Fruit fly (Drosophila melanogaster) whole organism, embryonic: ENCODE results near the gene CG15296.
A peak's percentile ranks its signal among the peaks of the same experiment; 100 is the strongest.

Experiments used
- Antp ChIP-seq: fragments of 200-800 bp; sonication (Bioruptor generic); optimal IDR thresholded peaks from 3 replicates; lab custom pipeline; 2016; ENCODE audit warnings: missing biosample characterization, missing genetic modification characterization
- Atf-2 ChIP-seq: fragments of 200-800 bp; sonication (Bioruptor generic); optimal IDR thresholded peaks from 2 replicates; lab custom pipeline; 2016; ENCODE audit warnings: missing biosample characterization, missing genetic modification characterization
- Bdp1 ChIP-seq: fragments of 200-800 bp; sonication (Bioruptor generic); optimal IDR thresholded peaks from 3 replicates; lab custom pipeline; 2016; ENCODE audit warnings: missing biosample characterization, missing genetic modification characterization
- Blimp-1 ChIP-seq: fragments of 200-800 bp; sonication (Bioruptor generic); optimal IDR thresholded peaks from 3 replicates; lab custom pipeline; 2018; ENCODE audit warnings: missing biosample characterization, missing genetic modification characterization, mild to moderate bottlenecking, moderate library complexity, missing genetic modification reagents
- CG10366 ChIP-seq: fragments of 200-800 bp; sonication (Bioruptor generic); IDR thresholded peaks from 2 replicates; pipeline ENCODE4 v1.3.6; 2022; ENCODE audit warnings: missing biosample characterization, missing genetic modification characterization
- CG10654 ChIP-seq: fragments of 200-800 bp; sonication (Bioruptor generic); optimal IDR thresholded peaks from 2 replicates; lab custom pipeline; 2016; ENCODE audit warnings: missing biosample characterization, missing genetic modification characterization
- CG11695 ChIP-seq: fragments of 200-800 bp; sonication (Bioruptor generic); IDR thresholded peaks from 3 replicates; pipeline ENCODE4 v1.3.6; 2022; ENCODE audit warnings: missing biosample characterization, missing genetic modification characterization
- CG13287 ChIP-seq: fragments of 200-800 bp; sonication (Bioruptor generic); IDR thresholded peaks from 2 replicates; pipeline ENCODE4 v1.3.6; 2022; ENCODE audit warnings: missing biosample characterization, missing genetic modification characterization; ENCODE audit not compliant: partially characterized antibody
- CG14050 ChIP-seq: fragments of 200-800 bp; sonication (Bioruptor generic); IDR thresholded peaks from 3 replicates; pipeline ENCODE4 v1.3.6; 2022; ENCODE audit warnings: missing biosample characterization, missing genetic modification characterization
- CG16863 ChIP-seq: fragments of 200-800 bp; sonication (Bioruptor generic); optimal IDR thresholded peaks from 3 replicates; lab custom pipeline; 2016; ENCODE audit warnings: missing biosample characterization, missing genetic modification characterization
- CG18262 ChIP-seq: fragments of 200-800 bp; optimal IDR thresholded peaks from 3 replicates; lab custom pipeline; 2019; ENCODE audit warnings: missing biosample characterization, mild to moderate bottlenecking, missing genetic modification characterization, moderate library complexity
- CG18476 ChIP-seq: fragments of 200-800 bp; sonication (Bioruptor generic); optimal IDR thresholded peaks from 2 replicates; lab custom pipeline; 2016; ENCODE audit warnings: missing biosample characterization, mild to moderate bottlenecking, missing genetic modification characterization
- CG2202 ChIP-seq: fragments of 200-800 bp; sonication (Bioruptor generic); optimal IDR thresholded peaks from 2 replicates; lab custom pipeline; 2018; ENCODE audit warnings: missing biosample characterization, mild to moderate bottlenecking, missing genetic modification characterization
- CG33557 ChIP-seq: fragments of 200-800 bp; sonication (Bioruptor generic); optimal IDR thresholded peaks from 2 replicates; lab custom pipeline; 2019; ENCODE audit warnings: missing biosample characterization, mild to moderate bottlenecking, missing genetic modification characterization, moderate library complexity
- CG4617 ChIP-seq: fragments of 200-800 bp; sonication (Bioruptor generic); optimal IDR thresholded peaks from 3 replicates; lab custom pipeline; 2016; ENCODE audit warnings: missing biosample characterization, missing genetic modification characterization, borderline replicate concordance
- CG4707 ChIP-seq: fragments of 200-800 bp; sonication (Bioruptor generic); optimal IDR thresholded peaks from 2 replicates; lab custom pipeline; 2018; ENCODE audit warnings: missing biosample characterization, mild to moderate bottlenecking, missing genetic modification characterization, moderate library complexity
- CG5953 ChIP-seq: fragments of 200-800 bp; sonication (Bioruptor generic); IDR thresholded peaks from 2 replicates; pipeline ENCODE4 v1.3.6; 2022; ENCODE audit warnings: missing biosample characterization, missing genetic modification characterization
- CG7271 ChIP-seq: fragments of 200-800 bp; sonication (Bioruptor generic); optimal IDR thresholded peaks from 2 replicates; lab custom pipeline; 2018; ENCODE audit warnings: missing biosample characterization, mild to moderate bottlenecking, missing genetic modification characterization, moderate library complexity
- CG8290 ChIP-seq, 3 experiments: fragments of 200-800 bp; sonication (Bioruptor generic); optimal IDR thresholded peaks; 2 replicates each; lab custom pipeline; 2016 to 2019; ENCODE audit warnings: missing biosample characterization in 3 of 3, missing genetic modification characterization in 3 of 3, mild to moderate bottlenecking in 2 of 3, moderate library complexity in 1 of 3
- CG9817 ChIP-seq: fragments of 200-800 bp; sonication (Bioruptor generic); optimal IDR thresholded peaks from 2 replicates; lab custom pipeline; 2018; ENCODE audit warnings: missing biosample characterization, mild to moderate bottlenecking, missing genetic modification characterization, moderate library complexity
- CG9932 ChIP-seq: fragments of 200-800 bp; sonication (Bioruptor generic); IDR thresholded peaks from 2 replicates; pipeline ENCODE4 v1.3.6; 2022; ENCODE audit warnings: missing biosample characterization, missing genetic modification characterization
- D ChIP-seq, 2 experiments: fragments of 200-800 bp in 1 of 2; fragments of >200 bp in 1 of 2; sonication (Bioruptor generic) in 1 of 2; optimal IDR thresholded peaks; 2 replicates in 1 of 2; 3 replicates in 1 of 2; lab custom pipeline; 2017; ENCODE audit warnings: mild to moderate bottlenecking in 1 of 2, missing biosample characterization in 1 of 2, missing genetic modification characterization in 1 of 2, missing genetic modification reagents in 1 of 2
- Deaf1 ChIP-seq: fragments of 200-800 bp; optimal IDR thresholded peaks from 3 replicates; lab custom pipeline; 2019; ENCODE audit warnings: missing biosample characterization, mild to moderate bottlenecking, missing genetic modification characterization, moderate library complexity
- Dfd ChIP-seq, 2 experiments: fragments of >200 bp; optimal IDR thresholded peaks; 2 replicates each; lab custom pipeline; 2017; ENCODE audit warnings: missing biosample characterization in 2 of 2, missing genetic modification characterization in 2 of 2
- Elba2 ChIP-seq: fragments of 200-800 bp; sonication (Bioruptor generic); optimal IDR thresholded peaks from 3 replicates; lab custom pipeline; 2016; ENCODE audit warnings: missing biosample characterization, missing genetic modification characterization
- HLH4C ChIP-seq: fragments of 200-800 bp; sonication (Bioruptor generic); IDR thresholded peaks from 3 replicates; pipeline ENCODE4 v1.3.6; 2022; ENCODE audit warnings: missing biosample characterization, missing genetic modification characterization; ENCODE audit not compliant: partially characterized antibody
- Hr78 ChIP-seq, 2 experiments: fragments of 200-800 bp in 1 of 2; fragments of >200 bp in 1 of 2; sonication (Bioruptor generic) in 1 of 2; optimal IDR thresholded peaks; 2 replicates each; lab custom pipeline; 2017 to 2019; ENCODE audit warnings: missing biosample characterization in 2 of 2, missing genetic modification characterization in 2 of 2, mild to moderate bottlenecking in 1 of 2, moderate library complexity in 1 of 2
- Mrtf ChIP-seq: fragments of 200-800 bp; sonication (Bioruptor generic); IDR thresholded peaks from 3 replicates; pipeline ENCODE4 v1.3.6; 2022; ENCODE audit warnings: missing biosample characterization, missing genetic modification characterization
- NK7.1 ChIP-seq: fragments of 200-800 bp; sonication (Bioruptor generic); optimal IDR thresholded peaks from 3 replicates; lab custom pipeline; 2016; ENCODE audit warnings: missing biosample characterization, missing genetic modification characterization
- Opbp ChIP-seq: fragments of 200-800 bp; sonication (Bioruptor generic); IDR thresholded peaks from 3 replicates; pipeline ENCODE4 v1.3.6; 2022; ENCODE audit warnings: missing biosample characterization, missing genetic modification characterization; ENCODE audit not compliant: partially characterized antibody
- Rx ChIP-seq: fragments of 200-800 bp; sonication (Bioruptor generic); IDR thresholded peaks from 2 replicates; pipeline ENCODE4 v1.3.6; 2022; ENCODE audit warnings: missing biosample characterization, missing genetic modification characterization
- Sox102F ChIP-seq: fragments of 200-800 bp; sonication (Bioruptor generic); optimal IDR thresholded peaks from 2 replicates; lab custom pipeline; 2018; ENCODE audit warnings: missing biosample characterization, mild to moderate bottlenecking, missing genetic modification characterization, moderate library complexity
- Trl ChIP-seq, 3 experiments: fragments of >200 bp in 2 of 3; fragments of 200-800 bp in 1 of 3; sonication (Bioruptor generic) in 1 of 3; optimal IDR thresholded peaks; 2 replicates in 1 of 3; 3 replicates in 2 of 3; lab custom pipeline; 2016 to 2017; ENCODE audit warnings: missing biosample characterization in 1 of 3, missing genetic modification characterization in 1 of 3
- cas ChIP-seq: fragments of 200-800 bp; sonication (Bioruptor generic); IDR thresholded peaks from 2 replicates; pipeline ENCODE4 v1.3.6; 2022; ENCODE audit warnings: missing biosample characterization, missing genetic modification characterization
- da ChIP-seq: fragments of 200-800 bp; sonication (Bioruptor generic); optimal IDR thresholded peaks from 2 replicates; lab custom pipeline; 2016; ENCODE audit warnings: missing biosample characterization, missing genetic modification characterization
- dati ChIP-seq: fragments of 200-800 bp; sonication (Bioruptor generic); IDR thresholded peaks from 2 replicates; pipeline ENCODE4 v1.3.6; 2022; ENCODE audit warnings: missing biosample characterization, missing genetic modification characterization
- dysf ChIP-seq: fragments of 200-800 bp; sonication (Bioruptor generic); IDR thresholded peaks from 3 replicates; pipeline ENCODE4 v1.3.6; 2022; ENCODE audit warnings: missing biosample characterization, missing genetic modification characterization
- fd96Cb ChIP-seq: fragments of 200-800 bp; sonication (Bioruptor generic); optimal IDR thresholded peaks from 2 replicates; lab custom pipeline; 2018; ENCODE audit warnings: missing biosample characterization, mild to moderate bottlenecking, missing genetic modification characterization, moderate library complexity
- gce ChIP-seq: fragments of 200-800 bp; sonication (Bioruptor generic); IDR thresholded peaks from 3 replicates; pipeline ENCODE4 v1.3.6; 2022; ENCODE audit warnings: missing biosample characterization, missing genetic modification characterization
- hb ChIP-seq: fragments of 200-800 bp; sonication (Bioruptor generic); IDR thresholded peaks from 3 replicates; pipeline ENCODE4 v1.3.6; 2022; ENCODE audit warnings: missing biosample characterization, missing genetic modification characterization; ENCODE audit not compliant: partially characterized antibody
- hbn ChIP-seq: fragments of 200-800 bp; sonication (Bioruptor generic); IDR thresholded peaks from 2 replicates; pipeline ENCODE4 v1.3.6; 2022; ENCODE audit warnings: missing biosample characterization, missing genetic modification characterization; ENCODE audit not compliant: partially characterized antibody
- inv ChIP-seq: fragments of 200-800 bp; sonication (Bioruptor generic); IDR thresholded peaks from 2 replicates; pipeline ENCODE4 v1.3.6; 2022; ENCODE audit warnings: missing biosample characterization, missing genetic modification characterization; ENCODE audit not compliant: partially characterized antibody
- lola ChIP-seq, 3 experiments: fragments of >200 bp in 2 of 3; fragments of 200-800 bp in 1 of 3; sonication (Bioruptor generic) in 1 of 3; optimal IDR thresholded peaks; 2 replicates each; lab custom pipeline; 2017 to 2019; ENCODE audit warnings: missing biosample characterization in 3 of 3, missing genetic modification characterization in 3 of 3, mild to moderate bottlenecking in 1 of 3, moderate library complexity in 1 of 3
- pb ChIP-seq: fragments of 200-800 bp; sonication (Bioruptor generic); optimal IDR thresholded peaks from 3 replicates; lab custom pipeline; 2016; ENCODE audit warnings: missing biosample characterization, missing genetic modification characterization
- sd ChIP-seq: fragments of 200-800 bp; sonication (Bioruptor generic); optimal IDR thresholded peaks from 3 replicates; lab custom pipeline; 2018; ENCODE audit warnings: missing biosample characterization, mild to moderate bottlenecking, missing genetic modification characterization, moderate library complexity
- tin ChIP-seq: fragments of 200-800 bp; sonication (Bioruptor generic); optimal IDR thresholded peaks from 3 replicates; lab custom pipeline; 2016; ENCODE audit warnings: missing biosample characterization, missing genetic modification characterization
- wor ChIP-seq: fragments of 200-800 bp; sonication (Bioruptor generic); IDR thresholded peaks from 2 replicates; pipeline ENCODE4 v1.3.6; 2022; ENCODE audit warnings: missing biosample characterization, missing genetic modification characterization

CG15296 gene

DNA sequence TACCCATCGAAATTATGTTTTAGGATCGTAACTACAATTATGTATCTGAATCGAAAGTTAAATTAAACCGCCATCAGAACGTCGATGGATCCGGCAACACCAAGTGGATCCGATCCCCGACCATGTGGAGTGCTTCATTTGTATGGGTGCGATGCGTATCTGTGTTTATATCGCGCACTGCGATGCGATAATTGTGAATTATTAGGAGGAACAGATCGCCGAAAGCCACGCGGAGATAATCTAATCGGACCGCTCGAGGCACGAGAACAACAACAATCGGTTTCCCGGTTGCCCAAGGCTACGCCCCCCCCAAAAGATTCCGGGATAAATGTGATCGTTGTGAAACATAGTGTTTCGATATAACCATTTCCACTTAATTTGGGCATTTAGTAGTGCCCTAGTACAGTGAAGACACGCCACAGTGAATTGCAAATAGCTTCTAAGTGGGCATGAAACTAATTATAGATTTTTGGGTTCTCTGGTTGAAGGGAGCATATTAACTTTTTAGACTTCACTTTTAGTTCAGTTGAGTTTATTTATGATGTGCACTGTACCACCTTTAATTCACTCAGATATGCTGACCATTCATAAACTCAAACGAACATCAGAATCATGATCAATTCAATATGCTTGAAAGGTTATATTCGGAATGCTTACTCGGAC, 34.0 kb upstream of the CG15296 start (continued):
- peak; percentile 62; the same call in 1 of the 2 replicates for TF ChIP-seq dati (GFP tag; lab: Robert Waterston, UW)
- no peak for TF ChIP-seq Bdp1 (GFP tag; lab: Kevin White, UChicago)
- no peak for TF ChIP-seq CG16863 (GFP tag; lab: Kevin White, UChicago)
- no peak for TF ChIP-seq Mrtf
- TF ChIP-seq CG7271 (tag; lab: Kevin White, UChicago), result no peak
- TF ChIP-seq Antp (GFP tag; lab: Kevin White, UChicago), result peak; percentile 34
- peak; percentile 71 for TF ChIP-seq CG9932 (GFP tag; lab: Robert Waterston, UW)
- no peak for TF ChIP-seq Hr78 (GFP tag; optimal IDR thresholded peaks at IDR 0.05; lab: Kevin White, UChicago)
- TF ChIP-seq CG2202 (tag; lab: Kevin White, UChicago), result no peak
- no peak for TF ChIP-seq Opbp (GFP tag; lab: Robert Waterston, UW)
- peak; percentile 34; the same call in 1 of the 3 replicates for TF ChIP-seq gce (GFP tag; lab: Robert Waterston, UW)
- TF ChIP-seq hbn (GFP tag; lab: Robert Waterston, UW), result no peak
- no peak for TF ChIP-seq pb (GFP tag; lab: Kevin White, UChicago)
- TF ChIP-seq HLH4C (GFP tag; lab: Robert Waterston, UW), result no peak
- TF ChIP-seq Deaf1, result peak; percentile 6
- TF ChIP-seq Dfd (GFP tag; optimal IDR thresholded peaks at IDR 0.05; lab: Kevin White, UChicago), result no peak
- TF ChIP-seq Elba2 (GFP tag; lab: Kevin White, UChicago), result no peak
- TF ChIP-seq CG13287 (GFP tag; lab: Robert Waterston, UW), result no peak
- peak; percentile 55 for TF ChIP-seq fd96Cb (tag; lab: Kevin White, UChicago)
- no peak for TF ChIP-seq hb (GFP tag; lab: Robert Waterston, UW)
- TF ChIP-seq CG14050 (GFP tag; lab: Robert Waterston, UW), result peak; percentile 49; the same call in 2 of the 3 replicates
- no peak for TF ChIP-seq CG18476 (GFP tag; lab: Kevin White, UChicago)
- TF ChIP-seq CG4707 (GFP tag; lab: Kevin White, UChicago), result no peak
- TF ChIP-seq wor (GFP tag; lab: Robert Waterston, UW), result no peak
- no peak for TF ChIP-seq CG33557 (GFP tag; lab: Kevin White, UChicago)
- no peak for TF ChIP-seq lola (GFP tag; optimal IDR thresholded peaks at IDR 0.05; lab: Kevin White, UChicago)
- no peak for TF ChIP-seq NK7.1 (GFP tag; lab: Kevin White, UChicago)
- peak; percentile 71 for TF ChIP-seq Sox102F (GFP tag; lab: Kevin White, UChicago)
- peak; percentile 65; the same call in 1 of the 2 replicates for TF ChIP-seq CG10366
- no peak for TF ChIP-seq sd (tag; lab: Kevin White, UChicago)
- peak; percentile 72 for TF ChIP-seq dysf (GFP tag; lab: Robert Waterston, UW)
- TF ChIP-seq Trl (optimal IDR thresholded peaks at IDR 0.05; lab: Kevin White, UChicago), result no peak
- peak; percentile 14 for TF ChIP-seq Trl (GFP tag; optimal IDR thresholded peaks at IDR 0.05; lab: Kevin White, UChicago)
- TF ChIP-seq inv (GFP tag; lab: Robert Waterston, UW), result no peak
- TF ChIP-seq CG9817 (tag; lab: Kevin White, UChicago), result peak; percentile 64
- TF ChIP-seq CG8290 (GFP tag; optimal IDR thresholded peaks at IDR 0.05; lab: Kevin White, UChicago), result no peak
- TF ChIP-seq CG8290 (tag; optimal IDR thresholded peaks at IDR 0.05; lab: Kevin White, UChicago), result peak in 1 of 2 experiments; percentile 66
- TF ChIP-seq D (optimal IDR thresholded peaks at IDR 0.05; lab: Kevin White, UChicago), result no peak
- TF ChIP-seq D (GFP tag; optimal IDR thresholded peaks at IDR 0.05; lab: Kevin White, UChicago), result peak; percentile 11
- peak; percentile 69 for TF ChIP-seq Rx
- no peak for TF ChIP-seq da
- peak; percentile 34 for TF ChIP-seq tin
- no peak for TF ChIP-seq cas (GFP tag; lab: Robert Waterston, UW)
- peak; percentile 43 for TF ChIP-seq Blimp-1 (GFP tag; lab: Kevin White, UChicago)
- TF ChIP-seq CG10654, result no peak
- 0 out of 3 replicates have a peak, but pooled peaks have one; percentile 41 for TF ChIP-seq CG11695 (GFP tag; lab: Robert Waterston, UW)
- peak; percentile 27 for TF ChIP-seq CG18262 (tag; lab: Kevin White, UChicago)
- TF ChIP-seq Atf-2 (GFP tag; lab: Kevin White, UChicago), result no peak
- no peak for TF ChIP-seq CG4617 (GFP tag; lab: Kevin White, UChicago)
- no peak for TF ChIP-seq CG5953 (GFP tag; lab: Robert Waterston, UW)
